Worm (Caenorhabditis elegans) whole organism, L3 larva: ENCODE results near the gene C32D5.4.

Experiments used
- ceh-82 ChIP-seq: fragments of 150-350 bp; optimal IDR thresholded peaks from 2 replicates; lab custom pipeline; 2014; ENCODE audit warnings: missing biosample characterization, missing genetic modification characterization
- ceh-9 ChIP-seq: sonication (generic microtip); optimal IDR thresholded peaks from 2 replicates; lab custom pipeline; 2018; ENCODE audit warnings: missing biosample characterization, missing genetic modification characterization
- daf-12 ChIP-seq: fragments of 150-350 bp; optimal IDR thresholded peaks from 2 replicates; lab custom pipeline; 2014; ENCODE audit warnings: missing biosample characterization, missing genetic modification reagents, missing genetic modification characterization
- egl-27 ChIP-seq: sonication (generic microtip); optimal IDR thresholded peaks from 4 replicates; lab custom pipeline; 2017; ENCODE audit warnings: missing biosample characterization, missing genetic modification reagents, missing genetic modification characterization
- egl-5 ChIP-seq: fragments of 150-350 bp; optimal IDR thresholded peaks from 2 replicates; lab custom pipeline; 2017; ENCODE audit warnings: missing biosample characterization, missing genetic modification reagents, missing genetic modification characterization, inconsistent platforms
- elt-1 ChIP-seq: fragments of 150-350 bp; optimal IDR thresholded peaks from 2 replicates; lab custom pipeline; 2014; ENCODE audit warnings: missing biosample characterization, missing genetic modification characterization
- elt-2 ChIP-seq: sonication (generic microtip); optimal IDR thresholded peaks from 2 replicates; lab custom pipeline; 2016; ENCODE audit warnings: missing genetic modification reagents, mild to moderate bottlenecking, missing genetic modification characterization, missing compliant biosample characterization
- elt-3 ChIP-seq, 3 experiments: fragments of 150-350 bp in 1 of 3; sonication (generic microtip) in 2 of 3; optimal IDR thresholded peaks; 2 replicates in 2 of 3; 4 replicates in 1 of 3; lab custom pipeline; 2014 to 2017; ENCODE audit warnings: missing biosample characterization in 3 of 3, missing genetic modification characterization in 3 of 3
- fkh-10 ChIP-seq: sonication (generic microtip); optimal IDR thresholded peaks from 2 replicates; lab custom pipeline; 2017; ENCODE audit warnings: missing biosample characterization, missing genetic modification reagents, missing genetic modification characterization
- fkh-2 ChIP-seq: fragments of 150-350 bp; optimal IDR thresholded peaks from 2 replicates; lab custom pipeline; 2014; ENCODE audit warnings: missing biosample characterization, missing genetic modification reagents, missing genetic modification characterization
- fos-1 ChIP-seq: fragments of 150-350 bp; optimal IDR thresholded peaks from 2 replicates; lab custom pipeline; 2014; ENCODE audit warnings: missing biosample characterization, missing genetic modification characterization
- hmg-11 ChIP-seq: sonication (generic microtip); optimal IDR thresholded peaks from 2 replicates; lab custom pipeline; 2016; ENCODE audit warnings: missing genetic modification characterization, missing compliant biosample characterization
- lsy-12 ChIP-seq: sonication (generic microtip); optimal IDR thresholded peaks from 2 replicates; lab custom pipeline; 2016; ENCODE audit warnings: mild to moderate bottlenecking, missing genetic modification characterization, missing compliant biosample characterization
- mdl-1 ChIP-seq: fragments of 150-350 bp; optimal IDR thresholded peaks from 2 replicates; lab custom pipeline; 2014; ENCODE audit warnings: missing biosample characterization, missing genetic modification characterization
- mml-1 ChIP-seq: fragments of 150-350 bp; sonication (generic microtip); optimal IDR thresholded peaks from 3 replicates; lab custom pipeline; 2014; ENCODE audit warnings: missing biosample characterization, missing genetic modification characterization
- nfya-1 ChIP-seq: sonication (generic microtip); optimal IDR thresholded peaks from 2 replicates; lab custom pipeline; 2017; ENCODE audit warnings: missing genetic modification characterization, mild to moderate bottlenecking, missing compliant biosample characterization, antibody characterized with exemption, moderate library complexity; ENCODE audit not compliant: insufficient read depth
- nhr-12 ChIP-seq: fragments of 150-350 bp; optimal IDR thresholded peaks from 2 replicates; lab custom pipeline; 2014; ENCODE audit warnings: missing biosample characterization, missing genetic modification characterization
- nhr-25 ChIP-seq: sonication (generic microtip); optimal IDR thresholded peaks from 2 replicates; lab custom pipeline; 2017; ENCODE audit warnings: missing biosample characterization, missing genetic modification characterization
- nhr-67 ChIP-seq: fragments of 150-350 bp; optimal IDR thresholded peaks from 2 replicates; lab custom pipeline; 2014; ENCODE audit warnings: missing biosample characterization, missing genetic modification characterization
- nhr-76 ChIP-seq: fragments of 150-350 bp; sonication (generic microtip); optimal IDR thresholded peaks from 5 replicates; lab custom pipeline; 2014; ENCODE audit warnings: missing biosample characterization, missing genetic modification characterization
- pha-4 ChIP-seq: fragments of 150-350 bp; optimal IDR thresholded peaks from 2 replicates; lab custom pipeline; 2014; ENCODE audit warnings: missing biosample characterization, missing genetic modification reagents, missing genetic modification characterization
- pqm-1 ChIP-seq: fragments of 150-350 bp; optimal IDR thresholded peaks from 2 replicates; lab custom pipeline; 2017; ENCODE audit warnings: missing biosample characterization, missing genetic modification characterization, inconsistent platforms
- skn-1 ChIP-seq: fragments of 150-350 bp; optimal IDR thresholded peaks from 2 replicates; lab custom pipeline; 2014; ENCODE audit warnings: missing biosample characterization, missing genetic modification characterization
- snpc-4 ChIP-seq: fragments of 150-350 bp; optimal IDR thresholded peaks from 2 replicates; lab custom pipeline; 2014; ENCODE audit warnings: missing biosample characterization, missing genetic modification characterization
- tbx-2 ChIP-seq: sonication (generic microtip); optimal IDR thresholded peaks from 2 replicates; lab custom pipeline; 2016; ENCODE audit warnings: mild to moderate bottlenecking, missing genetic modification characterization, missing compliant biosample characterization
- unc-62 ChIP-seq: fragments of 150-350 bp; sonication (generic microtip); optimal IDR thresholded peaks from 4 replicates; lab custom pipeline; 2014; ENCODE audit warnings: missing biosample characterization, missing genetic modification reagents, missing genetic modification characterization
- zag-1 ChIP-seq: fragments of 150-350 bp; optimal IDR thresholded peaks from 2 replicates; lab custom pipeline; 2014; ENCODE audit warnings: missing biosample characterization, missing genetic modification characterization
- ztf-4 ChIP-seq: fragments of 150-350 bp; optimal IDR thresholded peaks from 2 replicates; lab custom pipeline; 2014; ENCODE audit warnings: missing biosample characterization, missing genetic modification characterization

The C32D5.4 gene

ce11 chrII:6309198-6309597, 13.7 kb downstream of the C32D5.4 start, which contains the start of gene glb-10:
Gene glb-10, minus strand, starts transcription at chrII:6309298.
- no peak for TF ChIP-seq tbx-2 (tag; lab: Kevin White, UChicago)
- no peak for TF ChIP-seq daf-12 (tag; lab: Kevin White, UChicago)
- TF ChIP-seq mdl-1 (tag; lab: Kevin White, UChicago), result no peak
- TF ChIP-seq ceh-9 (tag; lab: Kevin White, UChicago), result no peak
- TF ChIP-seq, all 47 proteins: peak for 0

DNA sequence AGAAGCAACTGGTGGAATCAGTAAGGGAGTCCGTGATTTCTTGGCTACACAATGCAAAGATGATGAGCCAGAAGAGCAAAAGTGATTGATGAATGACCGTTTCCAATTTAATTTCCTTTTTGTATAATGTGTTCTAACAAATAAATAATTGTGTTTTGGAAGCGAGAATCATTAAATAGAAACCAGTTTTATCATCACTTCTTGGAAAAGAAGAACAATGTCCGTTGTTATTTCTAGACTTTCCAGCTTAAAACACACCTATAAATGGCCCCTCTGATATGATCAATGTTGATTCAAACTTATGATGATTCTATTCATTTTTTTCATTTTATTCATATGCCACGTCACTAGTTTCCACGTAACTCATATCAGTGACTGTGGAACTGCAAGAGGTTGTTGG, 16.8 kb downstream of the C32D5.4 start, which contains the start of gene C29F5.8:
Gene C29F5.8, plus strand, starts transcription at position 301 of the 400 bp plus-strand sequence.
- TF ChIP-seq daf-12 (tag; lab: Kevin White, UChicago), result no peak
- no peak for TF ChIP-seq ztf-4
- TF ChIP-seq elt-3 (tag; optimal IDR thresholded peaks at IDR 0.05; lab: Kevin White, UChicago), result no peak
- TF ChIP-seq egl-27 (tag; lab: Kevin White, UChicago), result no peak
- no peak for TF ChIP-seq nhr-25 (tag; lab: Kevin White, UChicago)
- TF ChIP-seq fkh-2, result no peak
- no peak for TF ChIP-seq egl-5 (tag; lab: Kevin White, UChicago)
- no peak for TF ChIP-seq snpc-4 (tag; lab: Kevin White, UChicago)
- TF ChIP-seq ceh-9 (tag; lab: Kevin White, UChicago), result no peak
- no peak for TF ChIP-seq elt-1 (tag; lab: Kevin White, UChicago)
- TF ChIP-seq skn-1 (tag; lab: Kevin White, UChicago), result no peak
- no peak for TF ChIP-seq lsy-12 (tag; lab: Kevin White, UChicago)
- no peak for TF ChIP-seq unc-62 (GFP tag; lab: Kevin White, UChicago)
- no peak for TF ChIP-seq mml-1 (tag; lab: Kevin White, UChicago)
- no peak for TF ChIP-seq pha-4 (tag; lab: Kevin White, UChicago)
- no peak for TF ChIP-seq elt-2 (tag; lab: Kevin White, UChicago)
- no peak for TF ChIP-seq fos-1 (tag; lab: Kevin White, UChicago)
- TF ChIP-seq ceh-82 (tag; lab: Kevin White, UChicago), result no peak
- TF ChIP-seq fkh-10, result no peak
- TF ChIP-seq nhr-67 (tag; lab: Kevin White, UChicago), result no peak

ce11 chrII:6303209-6303740, 19.6 kb downstream of the C32D5.4 start, which contains the start of gene C29F5.1:
Gene C29F5.1, plus strand, starts transcription at chrII:6303525.
- TF ChIP-seq nhr-76 (tag; lab: Kevin White, UChicago) (no peak), nfya-1 (tag; lab: Kevin White, UChicago) (peak; percentile 1), elt-3 (tag; optimal IDR thresholded peaks at IDR 0.05; lab: Kevin White, UChicago) (no peak), hmg-11 (tag; lab: Kevin White, UChicago) (no peak), egl-5 (tag; lab: Kevin White, UChicago) (peak; percentile 40), mdl-1 (tag; lab: Kevin White, UChicago) (no peak)

- no peak for TF ChIP-seq nhr-12 (tag; lab: Kevin White, UChicago)
These were observed 28.6 kb downstream of the C32D5.4 start, which contains the start of gene mps-1 for ce11 chrII:6294261-6294660. Gene mps-1, minus strand, starts transcription at chrII:6294361.

DNA sequence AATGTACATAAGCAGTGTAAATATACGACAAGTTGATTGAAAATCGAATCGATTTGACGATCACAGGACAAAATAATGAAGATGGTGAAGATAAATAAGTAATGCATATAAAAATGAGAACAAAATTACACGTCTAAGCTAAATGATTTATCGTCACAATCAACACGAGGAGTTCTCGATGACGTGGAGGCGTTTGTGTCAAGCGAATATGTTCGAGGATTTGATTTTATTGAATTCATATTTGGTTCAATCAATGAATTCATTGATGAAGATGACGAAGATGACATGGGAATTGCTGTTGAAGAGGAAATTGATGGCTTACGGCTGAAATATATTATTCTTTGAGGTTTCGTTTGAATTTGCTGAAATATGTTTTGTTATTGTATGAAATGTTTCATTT, 30.4 kb downstream of the C32D5.4 start, which contains the start of gene nyn-3:
Gene nyn-3, minus strand, starts transcription at position 101 of the 400 bp plus-strand sequence.
- TF ChIP-seq lsy-12 (tag; lab: Kevin White, UChicago), result no peak

- TF ChIP-seq lsy-12 (tag; lab: Kevin White, UChicago), result no peak
- TF ChIP-seq ceh-9 (tag; lab: Kevin White, UChicago), result no peak
- peak; percentile 78 for TF ChIP-seq elt-2 (tag; lab: Kevin White, UChicago)
- TF ChIP-seq zag-1 (tag; lab: Kevin White, UChicago), result no peak
These were observed 32.8 kb downstream of the C32D5.4 start, which contains the start of gene upb-1 for ce11 chrII:6290047-6290582. Gene upb-1, minus strand, starts transcription at chrII:6290097.

ce11 chrII:6288104-6288503, 34.8 kb downstream of the C32D5.4 start:
- TF ChIP-seq pqm-1 (tag; lab: Kevin White, UChicago) (no peak), mdl-1 (tag; lab: Kevin White, UChicago) (no peak), elt-3 (tag; optimal IDR thresholded peaks at IDR 0.05; lab: Kevin White, UChicago) (no peak)
